Fruit fly (Drosophila melanogaster) whole organism, wandering third instar larva: ENCODE results near the gene CG15927.

Experiments
- CG32264 ChIP-seq: fragments of 200-800 bp; sonication (Bioruptor generic); optimal IDR thresholded peaks from 2 replicates; lab custom pipeline; 2016; ENCODE audit warnings: missing biosample characterization, missing genetic modification characterization
- Dif ChIP-seq: fragments of 200-275, 200-300 bp; sonication (Bioruptor generic); optimal IDR thresholded peaks from 2 replicates; lab custom pipeline; 2018; ENCODE audit warnings: missing biosample characterization, missing genetic modification characterization; ENCODE audit not compliant: partially characterized antibody
- Sp1 ChIP-seq: fragments of 200-800 bp; sonication (Bioruptor generic); optimal IDR thresholded peaks from 3 replicates; lab custom pipeline; 2019; ENCODE audit warnings: missing biosample characterization, mild to moderate bottlenecking, missing genetic modification characterization, moderate library complexity
- Vsx2 ChIP-seq: fragments of 200-300, 225-300 bp; sonication (Bioruptor generic); optimal IDR thresholded peaks from 2 replicates; lab custom pipeline; 2018; ENCODE audit warnings: missing biosample characterization, missing genetic modification characterization; ENCODE audit not compliant: partially characterized antibody
- brk ChIP-seq: fragments of 200-800 bp; sonication (Bioruptor generic); optimal IDR thresholded peaks from 2 replicates; lab custom pipeline; 2016; ENCODE audit warnings: missing biosample characterization, mild to moderate bottlenecking, missing genetic modification characterization
- dmrt93B ChIP-seq: fragments of 200-800 bp; sonication (Bioruptor generic); optimal IDR thresholded peaks from 2 replicates; lab custom pipeline; 2018; ENCODE audit warnings: missing biosample characterization, mild to moderate bottlenecking, missing genetic modification characterization
- fru ChIP-seq: fragments of 200-800 bp; sonication (Bioruptor generic); optimal IDR thresholded peaks from 3 replicates; lab custom pipeline; 2016; ENCODE audit warnings: missing biosample characterization, mild to moderate bottlenecking, missing genetic modification characterization
- jim ChIP-seq: fragments of 175-275, 200-325 bp; sonication (Bioruptor generic); optimal IDR thresholded peaks from 2 replicates; lab custom pipeline; 2016; ENCODE audit warnings: missing biosample characterization, mild to moderate bottlenecking, missing genetic modification characterization
- rgr ChIP-seq: fragments of 200-800 bp; sonication (Bioruptor generic); optimal IDR thresholded peaks from 3 replicates; lab custom pipeline; 2016; ENCODE audit warnings: missing biosample characterization, mild to moderate bottlenecking, missing genetic modification characterization

- TF ChIP-seq Vsx2 (GFP tag; lab: Kevin White, UChicago) (no peak), fru (GFP tag; lab: Kevin White, UChicago) (no peak), dmrt93B (GFP tag; lab: Kevin White, UChicago) (no peak), Sp1 (no peak), rgr (GFP tag; lab: Kevin White, UChicago) (no peak), Dif (GFP tag; lab: Kevin White, UChicago) (no peak), brk (GFP tag; lab: Kevin White, UChicago) (no peak), CG32264 (GFP tag; lab: Kevin White, UChicago) (no peak), jim (no peak)
These were observed 42.0 kb downstream of the CG15927 start, which contains the start of gene Mks1 for dm6 chrX:12496497-12496896.
